Fruit fly (Drosophila melanogaster): ENCODE measurements around the gene RunxA.

The RunxA gene

DNA sequence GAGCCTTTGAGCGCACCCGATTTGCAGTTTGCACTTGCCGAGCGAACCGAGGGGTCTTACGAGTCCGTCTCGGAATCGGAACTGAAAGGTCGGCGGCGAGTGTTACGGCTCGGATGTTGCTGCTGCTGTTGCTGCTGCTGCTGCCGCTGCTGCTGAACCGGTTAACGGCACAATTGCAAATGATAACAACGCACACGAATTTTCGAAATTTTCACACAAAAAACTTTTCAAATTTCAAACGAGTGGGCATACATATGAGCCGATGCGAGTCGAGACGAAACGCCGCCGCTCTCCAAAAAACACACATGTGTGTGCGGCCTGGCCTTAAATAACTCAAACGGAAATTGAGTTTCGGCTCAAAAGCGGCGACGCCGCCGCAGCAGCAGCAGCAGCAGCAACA, at the start of gene RunxA:
RunxA (minus strand) TSS at position 101 of the 400 bp plus-strand sequence.
- no peak for TF ChIP-seq h (optimal IDR thresholded peaks at IDR 0.05)
- no peak for TF ChIP-seq ttk (optimal IDR thresholded peaks at IDR 0.05)
- no peak for TF ChIP-seq Sin3A (optimal IDR thresholded peaks at IDR 0.05)
- TF ChIP-seq Myc (optimal IDR thresholded peaks at IDR 0.05), result no peak
- TF ChIP-seq psq (optimal IDR thresholded peaks at IDR 0.05), result no peak
- TF ChIP-seq insv (optimal IDR thresholded peaks at IDR 0.05), result no peak

DNA sequence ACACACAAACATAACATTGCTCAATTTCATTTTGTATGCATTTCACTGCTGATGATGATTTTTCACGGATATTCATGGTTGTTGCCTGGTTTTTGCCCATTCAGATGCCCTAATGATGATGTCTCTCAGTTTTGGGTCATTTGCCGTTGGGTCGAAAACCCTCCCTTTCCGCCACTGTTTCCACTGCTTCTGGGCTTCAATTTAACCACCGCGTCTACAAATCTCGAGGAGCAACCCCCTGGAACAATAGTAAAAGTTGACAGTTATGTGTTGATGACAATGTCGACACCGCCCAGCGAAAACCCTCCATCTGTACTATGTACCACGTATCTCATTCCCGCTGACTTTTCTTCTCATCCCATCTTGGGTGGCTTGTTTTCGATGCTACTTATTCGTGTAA, 42.8 kb upstream of the RunxA start:
- TF ChIP-seq Myc (optimal IDR thresholded peaks at IDR 0.05), result no peak
- no peak for TF ChIP-seq h (optimal IDR thresholded peaks at IDR 0.05)
- no peak for TF ChIP-seq ttk (optimal IDR thresholded peaks at IDR 0.05)
- no peak for TF ChIP-seq Sin3A (optimal IDR thresholded peaks at IDR 0.05)
- no peak for TF ChIP-seq insv (optimal IDR thresholded peaks at IDR 0.05)
- no peak for TF ChIP-seq psq (optimal IDR thresholded peaks at IDR 0.05)

DNA sequence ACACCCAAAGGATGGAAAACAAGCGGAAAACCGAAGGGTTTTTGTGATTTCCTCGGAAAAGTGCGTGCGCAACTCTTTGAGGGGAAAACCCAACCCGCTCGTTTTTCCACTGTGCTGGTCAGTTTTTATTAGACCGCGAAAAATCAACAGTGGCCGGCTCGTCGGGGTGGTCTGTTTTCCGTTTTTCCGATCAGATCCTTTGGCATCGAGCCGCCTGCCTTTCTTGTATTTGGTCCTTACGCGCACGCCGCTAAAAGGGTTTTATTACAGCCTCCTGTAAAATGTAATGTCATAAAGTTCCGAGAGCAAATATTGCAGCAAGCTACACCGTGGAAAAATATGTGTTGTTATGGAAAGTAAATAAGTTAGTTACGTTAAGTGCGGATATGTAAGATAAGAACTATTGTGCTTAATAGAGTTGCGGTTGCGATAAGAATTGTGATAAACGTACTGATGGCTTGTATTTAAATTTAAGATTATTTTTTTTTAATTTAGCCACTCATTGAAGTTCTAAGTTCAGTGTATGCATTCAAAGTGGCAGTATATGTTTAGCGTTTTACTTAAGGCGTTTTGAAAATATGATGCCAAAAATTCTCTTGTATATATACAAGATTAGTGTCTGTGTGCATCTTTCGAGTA, 39.5 kb upstream of the RunxA start:
- TF ChIP-seq Myc (optimal IDR thresholded peaks at IDR 0.05), result no peak
- TF ChIP-seq ttk (optimal IDR thresholded peaks at IDR 0.05), result no peak
- no peak for TF ChIP-seq psq (optimal IDR thresholded peaks at IDR 0.05)
- TF ChIP-seq Sin3A (optimal IDR thresholded peaks at IDR 0.05), result no peak
- TF ChIP-seq h (optimal IDR thresholded peaks at IDR 0.05), result no peak
- no peak for TF ChIP-seq insv (optimal IDR thresholded peaks at IDR 0.05)

DNA sequence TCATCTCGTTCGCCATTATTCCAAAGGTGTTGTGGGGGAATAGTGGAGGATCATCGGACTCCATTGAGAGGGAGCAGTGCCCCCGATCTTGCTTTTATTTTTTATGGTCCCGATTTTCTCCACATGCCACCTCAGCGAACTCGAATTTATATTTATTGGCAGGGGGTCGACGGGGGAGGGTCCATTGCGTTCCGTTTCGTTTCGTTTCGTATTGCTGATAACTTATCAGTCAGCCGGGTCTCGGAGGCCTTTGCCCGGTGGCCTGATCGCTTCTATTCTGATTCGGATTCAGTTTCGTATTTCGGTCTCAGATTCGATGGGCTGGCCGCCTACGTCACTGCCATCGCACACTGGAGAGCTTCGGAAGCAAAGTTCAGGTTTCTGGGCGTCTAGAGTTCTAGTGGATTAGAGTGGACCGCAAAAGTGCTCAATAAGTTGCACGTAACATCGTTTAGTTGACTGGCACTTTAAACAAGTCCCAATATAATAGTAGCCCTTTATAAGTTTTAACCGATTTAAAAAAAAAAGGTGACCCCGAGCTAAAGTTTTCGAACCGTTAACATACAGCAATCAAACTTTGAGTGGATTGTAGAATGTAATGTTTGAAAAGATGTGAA, 38.1 kb upstream of the RunxA start, which contains the start of gene CG1835:
CG1835 (plus strand) TSS at position 306 of the 617 bp plus-strand sequence.
- TF ChIP-seq ttk (optimal IDR thresholded peaks at IDR 0.05), result no peak
- TF ChIP-seq h (optimal IDR thresholded peaks at IDR 0.05), result no peak
- no peak for TF ChIP-seq Sin3A (optimal IDR thresholded peaks at IDR 0.05)
- TF ChIP-seq psq (optimal IDR thresholded peaks at IDR 0.05), result no peak
- TF ChIP-seq insv (optimal IDR thresholded peaks at IDR 0.05), result no peak
- TF ChIP-seq Myc (optimal IDR thresholded peaks at IDR 0.05), result no peak

DNA sequence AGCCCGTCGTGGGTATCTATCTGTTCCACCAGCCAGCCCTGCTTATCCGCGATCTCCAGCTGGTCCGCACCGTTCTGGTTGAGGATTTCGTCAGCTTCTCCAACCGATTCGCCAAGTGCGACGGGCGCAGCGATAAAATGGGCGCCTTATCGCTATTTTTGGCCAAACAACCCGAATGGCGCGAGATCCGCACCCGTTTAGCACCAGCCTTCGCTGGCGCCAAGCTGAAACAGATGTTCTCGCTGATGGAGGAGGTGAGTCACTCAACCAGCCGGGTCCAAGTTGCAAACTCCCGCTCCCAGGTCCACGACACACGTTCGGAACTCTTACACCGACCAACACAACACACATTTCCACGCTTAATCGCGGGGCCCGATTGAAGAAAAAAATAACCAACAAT, 35.1 kb upstream of the RunxA start:
- TF ChIP-seq Myc (optimal IDR thresholded peaks at IDR 0.05), result no peak
- no peak for TF ChIP-seq psq (optimal IDR thresholded peaks at IDR 0.05)

DNA sequence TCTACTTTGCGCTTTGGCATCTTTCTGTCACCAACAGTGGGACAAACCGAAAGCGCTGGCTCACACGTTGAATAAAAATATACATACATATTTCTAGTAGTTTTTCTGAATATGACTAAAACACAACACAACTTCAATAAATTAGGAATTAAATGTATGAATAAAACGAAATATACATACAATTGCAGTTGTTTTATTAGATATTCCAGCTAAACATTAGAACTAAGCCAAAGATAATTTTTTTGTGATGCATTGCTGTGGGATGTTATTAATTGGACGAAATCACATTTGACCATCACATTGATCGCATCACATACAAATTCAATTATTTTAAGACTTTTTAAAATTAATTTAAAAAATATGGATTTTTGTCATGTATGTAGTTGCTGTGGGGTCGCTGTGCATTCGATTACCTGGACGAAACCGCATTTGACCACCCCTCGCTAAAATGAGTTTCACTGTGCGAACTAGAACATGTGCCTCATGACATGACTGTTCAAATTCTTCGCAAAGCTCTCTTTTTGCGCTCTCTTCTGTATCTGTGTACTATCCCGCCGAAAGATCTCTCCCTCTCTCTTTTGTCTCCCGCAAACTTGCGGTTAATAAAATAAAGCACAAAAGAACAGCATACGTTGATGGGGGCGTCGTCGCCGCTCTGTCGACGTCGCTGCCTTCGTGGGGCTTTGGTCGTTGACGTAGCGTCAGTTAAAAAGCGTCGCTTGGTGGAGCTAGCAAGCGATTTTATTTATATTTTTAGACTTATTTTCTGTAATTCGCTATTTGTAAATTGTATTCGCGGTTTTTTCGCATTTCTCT, 33.2 kb upstream of the RunxA start, which contains the start of gene Cyp6v1:
Cyp6v1 (plus strand) TSS at position 588 of the 816 bp plus-strand sequence.
- TF ChIP-seq psq (optimal IDR thresholded peaks at IDR 0.05) (peak; percentile 81), insv (optimal IDR thresholded peaks at IDR 0.05) (no peak)

DNA sequence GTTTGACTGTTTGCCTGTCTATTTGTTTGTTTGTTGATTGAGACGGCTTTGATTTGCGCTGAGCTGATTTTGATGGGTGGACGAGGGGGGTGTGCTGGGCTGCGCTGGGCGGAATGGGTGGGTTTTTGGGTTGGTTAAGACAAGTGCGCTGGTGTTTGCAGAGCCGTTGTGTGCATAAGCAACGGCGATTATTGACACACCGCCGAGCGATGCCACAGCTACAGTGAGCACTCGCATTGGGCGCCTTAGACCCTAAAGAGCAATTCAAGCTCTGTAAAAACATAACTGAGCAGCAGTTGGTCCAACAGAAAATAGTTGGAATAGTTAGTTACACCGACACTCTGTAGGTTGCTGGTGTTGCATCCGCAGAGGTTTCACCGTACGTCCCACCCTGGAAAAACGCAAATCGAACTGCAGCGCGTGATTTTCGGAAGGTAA, 31.4 kb upstream of the RunxA start:
- no peak for TF ChIP-seq h (optimal IDR thresholded peaks at IDR 0.05)

DNA sequence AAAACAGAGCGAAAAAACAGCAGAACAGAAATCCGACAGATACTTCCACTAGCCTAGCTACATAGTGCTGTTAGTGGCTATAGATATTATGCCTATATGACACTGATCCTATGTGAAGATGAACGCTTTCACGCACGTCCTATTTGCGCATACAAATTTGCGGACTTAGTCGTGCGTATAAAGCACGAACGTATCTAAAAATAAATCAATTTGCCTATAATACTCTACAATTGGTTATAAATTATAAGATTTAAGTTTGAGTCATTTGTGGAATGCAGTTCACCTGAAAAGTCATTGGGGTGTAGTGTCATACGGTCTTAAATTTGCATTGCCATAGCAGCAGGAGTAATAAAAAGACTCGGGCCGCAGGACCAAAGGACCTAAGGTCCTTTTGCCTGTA, 28.8 kb upstream of the RunxA start:
- TF ChIP-seq insv (optimal IDR thresholded peaks at IDR 0.05) (no peak), Sin3A (optimal IDR thresholded peaks at IDR 0.05) (no peak), ttk (optimal IDR thresholded peaks at IDR 0.05) (no peak), psq (optimal IDR thresholded peaks at IDR 0.05) (no peak), h (optimal IDR thresholded peaks at IDR 0.05) (no peak), Myc (optimal IDR thresholded peaks at IDR 0.05) (no peak)

DNA sequence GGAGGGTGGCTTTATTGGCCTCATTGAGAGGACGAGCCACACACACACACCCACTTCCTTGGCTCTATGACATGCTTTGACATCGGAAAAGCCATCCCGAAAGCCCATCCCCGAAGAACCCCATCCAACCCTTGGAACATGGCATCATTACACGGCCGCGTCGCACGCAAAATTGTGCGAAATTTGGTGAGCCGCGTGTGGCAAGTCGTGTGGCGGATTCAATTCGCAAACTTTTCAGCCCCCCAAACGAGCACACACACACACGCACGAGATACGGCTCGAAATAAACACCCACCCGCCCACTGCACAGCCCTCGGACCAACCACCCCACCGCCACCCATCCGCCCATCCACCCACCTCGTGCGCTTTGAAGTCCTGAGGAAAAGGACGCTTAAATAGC, 22.6 kb upstream of the RunxA start:
- TF ChIP-seq h (optimal IDR thresholded peaks at IDR 0.05) (no peak), ttk (optimal IDR thresholded peaks at IDR 0.05) (no peak), insv (optimal IDR thresholded peaks at IDR 0.05) (no peak), Sin3A (optimal IDR thresholded peaks at IDR 0.05) (no peak), Myc (optimal IDR thresholded peaks at IDR 0.05) (no peak)

DNA sequence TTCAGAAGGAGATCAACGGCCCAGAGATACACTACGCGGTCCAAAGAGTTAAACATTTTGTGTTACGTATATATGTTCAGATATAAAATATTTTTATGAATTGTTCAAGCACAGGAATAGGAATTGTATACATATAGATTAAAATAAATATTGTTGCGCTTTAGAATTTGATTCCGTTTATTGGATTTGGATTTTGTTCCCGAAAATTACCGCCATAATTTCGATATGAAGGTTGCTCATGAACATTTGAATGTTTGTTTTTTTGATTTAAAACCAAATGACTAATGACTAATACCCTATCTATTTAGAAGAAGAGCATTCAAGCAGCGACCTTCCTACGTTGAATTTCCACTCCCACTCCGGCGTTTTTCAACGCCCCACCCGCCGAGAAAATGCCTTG, 20.4 kb upstream of the RunxA start:
- no peak for TF ChIP-seq ttk (optimal IDR thresholded peaks at IDR 0.05)

DNA sequence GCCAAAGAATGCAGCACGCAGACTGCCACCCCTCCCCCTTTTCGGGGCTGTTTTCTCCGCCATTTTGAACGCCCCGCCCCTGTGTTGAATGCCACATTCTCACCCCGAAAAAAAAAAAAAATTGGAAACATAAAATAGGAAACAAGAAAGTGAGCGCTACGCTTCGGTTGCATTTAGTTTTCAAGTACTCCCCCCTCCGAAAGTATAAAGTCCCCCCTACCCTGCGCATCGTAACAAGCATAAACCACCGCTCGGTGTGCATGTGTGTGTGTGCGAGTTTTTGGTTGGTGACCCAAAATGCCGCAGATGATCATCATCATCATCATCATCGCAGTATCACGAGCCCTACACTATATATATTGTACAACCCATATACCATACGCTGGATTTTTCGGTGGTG, 19.8 kb upstream of the RunxA start:
- no peak for TF ChIP-seq Sin3A (optimal IDR thresholded peaks at IDR 0.05)
- TF ChIP-seq Myc (optimal IDR thresholded peaks at IDR 0.05), result no peak
- TF ChIP-seq ttk (optimal IDR thresholded peaks at IDR 0.05), result no peak
- TF ChIP-seq h (optimal IDR thresholded peaks at IDR 0.05), result no peak
- no peak for TF ChIP-seq psq (optimal IDR thresholded peaks at IDR 0.05)
- no peak for TF ChIP-seq insv (optimal IDR thresholded peaks at IDR 0.05)

DNA sequence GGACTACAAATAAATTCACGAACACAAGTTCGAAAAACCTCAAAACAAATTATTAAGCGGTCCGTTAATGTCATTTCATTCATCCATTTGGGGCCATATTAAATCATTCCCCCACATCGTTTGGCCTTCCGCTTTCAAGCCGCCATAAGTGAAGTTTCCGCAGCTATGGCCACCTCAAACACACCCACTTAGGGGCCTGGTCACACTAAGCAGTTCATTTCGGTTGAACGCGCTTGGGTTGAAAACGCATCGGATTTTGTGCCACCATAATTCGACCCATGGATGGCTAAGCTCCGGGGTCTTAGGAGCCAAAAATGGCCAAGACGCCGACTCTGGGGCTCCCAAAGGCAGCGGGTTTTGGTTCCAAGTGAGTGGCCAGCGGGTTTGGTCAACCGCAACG, 14.5 kb upstream of the RunxA start:
- no peak for TF ChIP-seq insv (optimal IDR thresholded peaks at IDR 0.05)
- TF ChIP-seq psq (optimal IDR thresholded peaks at IDR 0.05), result no peak
- no peak for TF ChIP-seq Sin3A (optimal IDR thresholded peaks at IDR 0.05)
- TF ChIP-seq ttk (optimal IDR thresholded peaks at IDR 0.05), result no peak
- no peak for TF ChIP-seq Myc (optimal IDR thresholded peaks at IDR 0.05)
- no peak for TF ChIP-seq h (optimal IDR thresholded peaks at IDR 0.05)

DNA sequence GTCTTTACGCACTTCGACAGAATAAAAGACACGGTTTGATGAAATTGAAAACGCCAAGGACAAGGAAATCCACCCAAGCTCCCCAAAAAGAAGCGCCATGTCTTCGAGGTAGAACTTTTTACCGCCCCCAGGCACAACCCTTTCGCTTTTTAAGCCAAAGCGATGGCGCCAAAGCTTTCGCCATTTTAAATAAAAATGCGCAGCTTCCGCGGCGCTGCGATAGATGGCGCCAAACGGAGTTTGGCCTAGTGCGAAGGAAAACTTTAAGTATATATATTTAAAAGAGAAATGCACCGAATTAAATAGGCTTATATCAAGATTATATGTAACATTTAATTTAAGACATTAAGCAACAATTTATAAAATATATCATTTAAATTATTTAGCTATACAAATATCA, 13.2 kb upstream of the RunxA start:
- TF ChIP-seq psq (optimal IDR thresholded peaks at IDR 0.05), result no peak
- TF ChIP-seq Sin3A (optimal IDR thresholded peaks at IDR 0.05), result no peak
- TF ChIP-seq ttk (optimal IDR thresholded peaks at IDR 0.05), result no peak
- TF ChIP-seq Myc (optimal IDR thresholded peaks at IDR 0.05), result no peak
- no peak for TF ChIP-seq h (optimal IDR thresholded peaks at IDR 0.05)
- TF ChIP-seq insv (optimal IDR thresholded peaks at IDR 0.05), result no peak

All from Kc167 (cell line).